Fruit fly (Drosophila melanogaster): ENCODE results near the gene Corp.

The Corp gene

dm6 chrX:8295338-8296206 is 24.4 kb upstream of the Corp start (continued):
- TF ChIP-seq tap (tag; optimal IDR thresholded peaks at IDR 0.05) = peak; percentile 52
- TF ChIP-seq gem (tag; optimal IDR thresholded peaks at IDR 0.05) = peak; percentile 7
- TF ChIP-seq kni (GFP tag; optimal IDR thresholded peaks at IDR 0.05) = peak; percentile 81
- TF ChIP-seq jing (GFP tag; optimal IDR thresholded peaks at IDR 0.05) = peak; percentile 27

- TF ChIP-seq D19B (GFP tag; optimal IDR thresholded peaks at IDR 0.05) (peak; percentile 59), Kr (GFP tag; optimal IDR thresholded peaks at IDR 0.05) (peak; percentile 57), eve (GFP tag; optimal IDR thresholded peaks at IDR 0.05) (peak in 1 of 2 experiments; percentile 59), odd (GFP tag; optimal IDR thresholded peaks at IDR 0.05) (no peak), crp (GFP tag; optimal IDR thresholded peaks at IDR 0.05) (peak in 1 of 2 experiments; percentile 53), CG8478 (optimal IDR thresholded peaks at IDR 0.05) (no peak), CG10654 (GFP tag; optimal IDR thresholded peaks at IDR 0.05) (peak; percentile 61), CG17568 (GFP tag; optimal IDR thresholded peaks at IDR 0.05) (peak; percentile 6), jing (GFP tag; optimal IDR thresholded peaks at IDR 0.05) (peak; percentile 49), cato (GFP tag; optimal IDR thresholded peaks at IDR 0.05; ENCODE audit: borderline replicate concordance) (peak; percentile 1), CG13123 (GFP tag; optimal IDR thresholded peaks at IDR 0.05) (peak; percentile 7), ab (GFP tag; optimal IDR thresholded peaks at IDR 0.05) (no peak), Eip74EF (GFP tag; optimal IDR thresholded peaks at IDR 0.05) (peak in 1 of 2 experiments; percentile 76), CG18764 (GFP tag; optimal IDR thresholded peaks at IDR 0.05) (peak; percentile 76), sens (GFP tag) (peak; percentile 83), ac (GFP tag; optimal IDR thresholded peaks at IDR 0.05) (peak; percentile 84), Dfd (GFP tag; optimal IDR thresholded peaks at IDR 0.05) (peak; percentile 75 to 93), CG15479 (GFP tag; optimal IDR thresholded peaks at IDR 0.05) (no peak), nau (GFP tag; optimal IDR thresholded peaks at IDR 0.05) (peak; percentile 50), chm (GFP tag; IDR thresholded peaks at IDR 0.05) (no peak), fd102C (GFP tag; optimal IDR thresholded peaks at IDR 0.05) (peak; percentile 35)
Measured at dm6 chrX:8294493-8295337, 23.5 kb upstream of the Corp start.

dm6 chrX:8286859-8287258 is 15.7 kb upstream of the Corp start:
- TF ChIP-seq scrt (GFP tag; optimal IDR thresholded peaks at IDR 0.05) (peak; percentile 2), tap (tag; optimal IDR thresholded peaks at IDR 0.05) (no peak), Hr39 (optimal IDR thresholded peaks at IDR 0.05) (peak; percentile 47), tll (GFP tag; optimal IDR thresholded peaks at IDR 0.05) (no peak)

dm6 chrX:8285052-8285451 is 13.8 kb upstream of the Corp start:
- TF ChIP-seq vvl (GFP tag; IDR thresholded peaks at IDR 0.05) (no peak), sens (GFP tag) (peak; percentile 61), CG12071 (GFP tag; optimal IDR thresholded peaks at IDR 0.05) (no peak), Six4 (GFP tag; optimal IDR thresholded peaks at IDR 0.05) (no peak)
